Worm (Caenorhabditis elegans): ENCODE results near the gene ddx-15.

DNA sequence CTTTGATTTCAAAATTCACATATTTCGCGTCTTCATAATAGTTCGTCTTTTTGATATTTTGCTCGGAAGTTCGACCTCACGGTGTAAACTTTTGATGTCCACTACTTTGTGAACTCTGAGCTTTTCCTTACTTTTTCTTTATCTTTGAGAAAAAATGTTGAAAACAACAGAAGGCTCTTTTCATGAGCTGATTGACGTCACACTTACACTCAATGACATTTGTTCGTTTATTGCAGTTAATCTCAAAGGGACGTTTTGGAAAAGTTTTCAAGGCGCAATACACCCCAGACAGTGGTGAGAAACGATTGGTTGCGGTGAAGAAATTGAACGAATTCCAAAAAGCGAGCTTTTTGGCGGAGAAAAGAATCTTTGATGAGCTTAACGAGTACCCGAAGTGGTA lies 37.7 kb upstream of the ddx-15 start:
- TF ChIP-seq cog-1 (tag; optimal IDR thresholded peaks at IDR 0.05) (no peak), med-1 (GFP tag; optimal IDR thresholded peaks at IDR 0.05; ENCODE audit: insufficient read depth) (no peak), ref-1 (GFP tag; conservative IDR thresholded peaks at IDR 0.05) (no peak), flt-1 (GFP tag; IDR thresholded peaks at IDR 0.05) (no peak), klf-2 (GFP tag; conservative IDR thresholded peaks at IDR 0.05) (no peak), T22C8.4 (GFP tag; IDR thresholded peaks at IDR 0.05) (no peak), ztf-23 (GFP tag; IDR thresholded peaks at IDR 0.05) (no peak)
